Worm (Caenorhabditis elegans) whole organism, midembryonic: ENCODE measurements around the gene ZC373.5.

Experiments used
- T22C8.4 ChIP-seq: fragments of 200-800 bp; sonication (Bioruptor generic); IDR thresholded peaks from 2 replicates; pipeline ENCODE4 v1.3.6; 2022; ENCODE audit warnings: missing genetic modification characterization, missing compliant biosample characterization
- cog-1 ChIP-seq: sonication (generic microtip); optimal IDR thresholded peaks from 2 replicates; lab custom pipeline; 2016; ENCODE audit warnings: missing genetic modification characterization, missing compliant biosample characterization
- flt-1 ChIP-seq: fragments of 200-800 bp; sonication (Bioruptor generic); IDR thresholded peaks from 2 replicates; pipeline ENCODE4 v1.3.6; 2022; ENCODE audit warnings: missing genetic modification characterization, missing compliant biosample characterization
- klf-2 ChIP-seq: fragments of 200-800 bp; sonication (Bioruptor generic); conservative IDR thresholded peaks from 2 replicates; pipeline ENCODE4 v1.3.6; 2022; ENCODE audit warnings: missing genetic modification reagents, missing genetic modification characterization, missing compliant biosample characterization
- med-1 ChIP-seq: sonication (generic microtip); optimal IDR thresholded peaks from 2 replicates; lab custom pipeline; 2017; ENCODE audit warnings: missing genetic modification characterization, mild to moderate bottlenecking, missing compliant biosample characterization, antibody characterized with exemption, missing genetic modification reagents; ENCODE audit not compliant: insufficient read depth
- ref-1 ChIP-seq: fragments of 200-800 bp; sonication (Bioruptor generic); conservative IDR thresholded peaks from 2 replicates; pipeline ENCODE4 v1.3.6; 2022; ENCODE audit warnings: missing genetic modification reagents, missing genetic modification characterization, missing compliant biosample characterization
- tab-1 ChIP-seq: fragments of 200-800 bp; sonication (Bioruptor generic); IDR thresholded peaks from 2 replicates; pipeline ENCODE4 v1.3.6; 2022; ENCODE audit warnings: missing genetic modification characterization, missing compliant biosample characterization
- ztf-23 ChIP-seq: fragments of 200-800 bp; sonication (Bioruptor generic); IDR thresholded peaks from 2 replicates; pipeline ENCODE4 v1.3.6; 2022; ENCODE audit warnings: missing genetic modification reagents, missing genetic modification characterization, missing compliant biosample characterization
- ztf-29 ChIP-seq: fragments of 200-800 bp; sonication (Bioruptor generic); IDR thresholded peaks from 2 replicates; pipeline ENCODE4 v1.3.6; 2022; ENCODE audit warnings: missing genetic modification reagents, missing genetic modification characterization, missing compliant biosample characterization

Gene ZC373.5

ce11 chrX:10079230-10079629 is 5.0 kb upstream of the ZC373.5 start:
- TF ChIP-seq ref-1 (GFP tag; lab: Robert Waterston, UW) (no peak), tab-1 (no peak)

- TF ChIP-seq klf-2 (GFP tag; lab: Robert Waterston, UW) (no peak), flt-1 (GFP tag; lab: Robert Waterston, UW) (no peak), ztf-29 (GFP tag; lab: Robert Waterston, UW) (no peak), ref-1 (GFP tag; lab: Robert Waterston, UW) (no peak), tab-1 (no peak), med-1 (GFP tag; lab: Kevin White, UChicago) (no peak)
These were observed 4.4 kb upstream of the ZC373.5 start for ce11 chrX:10078637-10079036.

- TF ChIP-seq ztf-23 (peak; percentile 38; the same call in 1 of the 2 replicates), cog-1 (tag; lab: Kevin White, UChicago) (no peak)
These were observed 3.9 kb upstream of the ZC373.5 start for ce11 chrX:10078089-10078488.

- TF ChIP-seq flt-1 (GFP tag; lab: Robert Waterston, UW) (no peak), ztf-23 (no peak), ref-1 (GFP tag; lab: Robert Waterston, UW) (no peak), T22C8.4 (GFP tag; lab: Robert Waterston, UW) (no peak), tab-1 (no peak), cog-1 (tag; lab: Kevin White, UChicago) (no peak), klf-2 (GFP tag; lab: Robert Waterston, UW) (no peak), med-1 (GFP tag; lab: Kevin White, UChicago) (no peak), ztf-29 (GFP tag; lab: Robert Waterston, UW) (no peak)
These were observed 3.1 kb upstream of the ZC373.5 start, which contains the start of gene col-176 for ce11 chrX:10077297-10077696. Gene col-176, plus strand, starts transcription at chrX:10077597.

ce11 chrX:10076334-10076733 is 2.1 kb upstream of the ZC373.5 start:
- TF ChIP-seq flt-1 (GFP tag; lab: Robert Waterston, UW): no peak
- TF ChIP-seq klf-2 (GFP tag; lab: Robert Waterston, UW): no peak
- no peak for TF ChIP-seq ref-1 (GFP tag; lab: Robert Waterston, UW)
- TF ChIP-seq ztf-23: no peak
- TF ChIP-seq ztf-29 (GFP tag; lab: Robert Waterston, UW): no peak
- TF ChIP-seq med-1 (GFP tag; lab: Kevin White, UChicago): no peak
- no peak for TF ChIP-seq T22C8.4 (GFP tag; lab: Robert Waterston, UW)
- TF ChIP-seq cog-1 (tag; lab: Kevin White, UChicago): no peak
- no peak for TF ChIP-seq tab-1

- TF ChIP-seq cog-1 (tag; lab: Kevin White, UChicago) (no peak), T22C8.4 (GFP tag; lab: Robert Waterston, UW) (no peak), med-1 (GFP tag; lab: Kevin White, UChicago) (no peak), ref-1 (GFP tag; lab: Robert Waterston, UW) (no peak), flt-1 (GFP tag; lab: Robert Waterston, UW) (no peak)
These were observed 797 bp upstream of the ZC373.5 start, which contains the start of gene dao-4 for ce11 chrX:10074988-10075387. Gene dao-4, plus strand, starts transcription at chrX:10075288.

ce11 chrX:10069692-10070091 is 4.5 kb downstream of the ZC373.5 start, which contains the start of gene mlck-1:
Gene mlck-1, minus strand, starts transcription at chrX:10069792.
- no peak for TF ChIP-seq klf-2 (GFP tag; lab: Robert Waterston, UW)
- no peak for TF ChIP-seq med-1 (GFP tag; lab: Kevin White, UChicago)
- no peak for TF ChIP-seq T22C8.4 (GFP tag; lab: Robert Waterston, UW)
- no peak for TF ChIP-seq ref-1 (GFP tag; lab: Robert Waterston, UW)
- no peak for TF ChIP-seq ztf-29 (GFP tag; lab: Robert Waterston, UW)
- TF ChIP-seq ztf-23: no peak
- TF ChIP-seq cog-1 (tag; lab: Kevin White, UChicago): no peak
- TF ChIP-seq flt-1 (GFP tag; lab: Robert Waterston, UW): no peak
- TF ChIP-seq tab-1: no peak

ce11 chrX:10068468-10068867 is 5.7 kb downstream of the ZC373.5 start:
- TF ChIP-seq med-1 (GFP tag; lab: Kevin White, UChicago) (no peak), ztf-23 (no peak), tab-1 (no peak), klf-2 (GFP tag; lab: Robert Waterston, UW) (no peak), cog-1 (tag; lab: Kevin White, UChicago) (no peak), ref-1 (GFP tag; lab: Robert Waterston, UW) (no peak), T22C8.4 (GFP tag; lab: Robert Waterston, UW) (no peak), ztf-29 (GFP tag; lab: Robert Waterston, UW) (no peak), flt-1 (GFP tag; lab: Robert Waterston, UW) (no peak)

- TF ChIP-seq med-1 (GFP tag; lab: Kevin White, UChicago): no peak
These were observed 13.6 kb downstream of the ZC373.5 start, which contains the start of gene ZC373.3 for ce11 chrX:10060475-10061011. Gene ZC373.3, plus strand, starts transcription at chrX:10060525.

ce11 chrX:10058332-10058731 is 15.9 kb downstream of the ZC373.5 start, which contains the start of gene ZC373.2:
Gene ZC373.2, minus strand, starts transcription at chrX:10058432.
- TF ChIP-seq tab-1: no peak
- TF ChIP-seq ztf-29 (GFP tag; lab: Robert Waterston, UW): no peak
- TF ChIP-seq ztf-23: no peak
- no peak for TF ChIP-seq ref-1 (GFP tag; lab: Robert Waterston, UW)
- TF ChIP-seq med-1 (GFP tag; lab: Kevin White, UChicago): no peak
- TF ChIP-seq klf-2 (GFP tag; lab: Robert Waterston, UW): no peak
- no peak for TF ChIP-seq T22C8.4 (GFP tag; lab: Robert Waterston, UW)
- TF ChIP-seq flt-1 (GFP tag; lab: Robert Waterston, UW): no peak
- no peak for TF ChIP-seq cog-1 (tag; lab: Kevin White, UChicago)
